Worm (Caenorhabditis elegans) whole organism, midembryonic: ENCODE measurements around the gene C55A6.1.

ENCODE experiments used
- T22C8.4 ChIP-seq: fragments of 200-800 bp; sonication (Bioruptor generic); IDR thresholded peaks from 2 replicates; pipeline ENCODE4 v1.3.6; 2022; ENCODE audit warnings: missing genetic modification characterization, missing compliant biosample characterization
- flt-1 ChIP-seq: fragments of 200-800 bp; sonication (Bioruptor generic); IDR thresholded peaks from 2 replicates; pipeline ENCODE4 v1.3.6; 2022; ENCODE audit warnings: missing genetic modification characterization, missing compliant biosample characterization
- klf-2 ChIP-seq: fragments of 200-800 bp; sonication (Bioruptor generic); conservative IDR thresholded peaks from 2 replicates; pipeline ENCODE4 v1.3.6; 2022; ENCODE audit warnings: missing genetic modification reagents, missing genetic modification characterization, missing compliant biosample characterization
- ref-1 ChIP-seq: fragments of 200-800 bp; sonication (Bioruptor generic); conservative IDR thresholded peaks from 2 replicates; pipeline ENCODE4 v1.3.6; 2022; ENCODE audit warnings: missing genetic modification reagents, missing genetic modification characterization, missing compliant biosample characterization
- tab-1 ChIP-seq: fragments of 200-800 bp; sonication (Bioruptor generic); IDR thresholded peaks from 2 replicates; pipeline ENCODE4 v1.3.6; 2022; ENCODE audit warnings: missing genetic modification characterization, missing compliant biosample characterization
- ztf-23 ChIP-seq: fragments of 200-800 bp; sonication (Bioruptor generic); IDR thresholded peaks from 2 replicates; pipeline ENCODE4 v1.3.6; 2022; ENCODE audit warnings: missing genetic modification reagents, missing genetic modification characterization, missing compliant biosample characterization

ce11 chrV:11484404-11484803, 20.4 kb downstream of the C55A6.1 start:
- TF ChIP-seq tab-1 (GFP tag; lab: Robert Waterston, UW) (no peak), flt-1 (GFP tag; lab: Robert Waterston, UW) (no peak), klf-2 (GFP tag; lab: Robert Waterston, UW) (no peak), T22C8.4 (GFP tag; lab: Robert Waterston, UW) (no peak), ztf-23 (no peak), ref-1 (GFP tag; lab: Robert Waterston, UW) (no peak)
